Fruit fly (Drosophila melanogaster): Measurements from ENCODE around the gene NP15.6.
A peak's percentile ranks its signal among the peaks of the same experiment; 100 is the strongest.

The NP15.6 gene

DNA sequence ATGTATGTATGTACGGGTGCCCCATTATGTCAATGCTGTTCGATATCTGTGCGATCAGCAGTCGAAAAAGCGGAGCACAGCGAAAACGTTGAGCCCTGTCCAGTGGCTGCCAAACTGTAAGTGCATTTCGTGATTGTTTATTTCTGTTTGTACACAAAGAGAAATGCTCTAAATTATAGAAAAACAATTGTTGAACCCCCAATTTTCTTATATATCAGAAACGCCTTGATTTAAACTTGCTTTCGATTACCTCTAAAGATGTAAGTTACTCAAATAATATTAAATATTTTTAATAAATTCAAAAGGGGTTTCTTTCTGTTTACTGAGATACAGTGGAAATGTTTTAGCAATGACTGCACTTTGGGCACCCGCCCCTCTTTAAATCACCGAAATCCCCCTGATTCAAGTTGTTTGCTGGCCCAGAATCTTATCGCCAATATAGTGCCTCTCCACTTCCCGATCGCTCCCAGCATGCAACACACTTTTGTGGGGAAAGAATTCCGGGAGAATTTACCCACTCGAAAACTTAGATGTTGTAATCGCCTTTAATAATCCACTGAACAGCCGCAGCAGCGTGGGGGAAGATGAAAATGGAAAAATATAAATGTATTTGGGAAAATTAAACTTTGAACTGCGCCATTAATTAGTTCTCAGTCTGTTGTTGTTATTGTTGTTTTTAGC lies 12.3 kb upstream of the NP15.6 start (continued):
- peak; percentile 45; the same call in 1 of the 3 replicates for TF ChIP-seq dysf (GFP tag; IDR thresholded peaks at IDR 0.05)
- no peak for TF ChIP-seq CG4707 (GFP tag; optimal IDR thresholded peaks at IDR 0.05)
- no peak for TF ChIP-seq bab2 (GFP tag; optimal IDR thresholded peaks at IDR 0.05)
- peak; percentile 25 for TF ChIP-seq CG4820 (GFP tag; optimal IDR thresholded peaks at IDR 0.05)
- no peak for TF ChIP-seq mirr (GFP tag; optimal IDR thresholded peaks at IDR 0.05)
- no peak for TF ChIP-seq hbn (GFP tag; IDR thresholded peaks at IDR 0.05; ENCODE audit: partially characterized antibody)
- peak in 1 of 2 experiments; percentile 24 for TF ChIP-seq Pdp1 (GFP tag; optimal IDR thresholded peaks at IDR 0.05)
- TF ChIP-seq ci (GFP tag; IDR thresholded peaks at IDR 0.05): peak; percentile 78; the same call in 2 of the 3 replicates
- TF ChIP-seq ara (GFP tag; IDR thresholded peaks at IDR 0.05): peak; percentile 38; the same call in 1 of the 2 replicates
- no peak for TF ChIP-seq GATAe (GFP tag; conservative IDR thresholded peaks at IDR 0.05)
- no peak for TF ChIP-seq pros (GFP tag; optimal IDR thresholded peaks at IDR 0.05)
- TF ChIP-seq hth (optimal IDR thresholded peaks at IDR 0.05): no peak
- TF ChIP-seq ranshi (GFP tag; IDR thresholded peaks at IDR 0.05): no peak
- TF ChIP-seq CG10147 (GFP tag; optimal IDR thresholded peaks at IDR 0.05): peak; percentile 15
- no peak for TF ChIP-seq CrebB (tag; optimal IDR thresholded peaks at IDR 0.05)
- TF ChIP-seq lab (GFP tag; optimal IDR thresholded peaks at IDR 0.05): no peak
- TF ChIP-seq TFAM (GFP tag; optimal IDR thresholded peaks at IDR 0.05): no peak
- TF ChIP-seq Antp (GFP tag; optimal IDR thresholded peaks at IDR 0.05): no peak
- TF ChIP-seq Sox100B (GFP tag; optimal IDR thresholded peaks at IDR 0.05): no peak
- TF ChIP-seq Gsc (GFP tag; IDR thresholded peaks at IDR 0.05): no peak
- peak; percentile 20 for TF ChIP-seq CG9437 (GFP tag; optimal IDR thresholded peaks at IDR 0.05)
- TF ChIP-seq ken (GFP tag; IDR thresholded peaks at IDR 0.05): 0 out of 3 replicates have a peak, but pooled peaks have one; percentile 43
- TF ChIP-seq Fer2 (tag; optimal IDR thresholded peaks at IDR 0.05): no peak
- no peak for TF ChIP-seq NFAT (GFP tag; IDR thresholded peaks at IDR 0.05)
- TF ChIP-seq CG15601 (tag; optimal IDR thresholded peaks at IDR 0.05): peak; percentile 65
- no peak for TF ChIP-seq CG1603 (tag; optimal IDR thresholded peaks at IDR 0.05)
- TF ChIP-seq CG12391 (tag; optimal IDR thresholded peaks at IDR 0.05): peak; percentile 66
- no peak for TF ChIP-seq CG13123 (GFP tag; optimal IDR thresholded peaks at IDR 0.05)
- no peak for TF ChIP-seq Dbx (GFP tag; IDR thresholded peaks at IDR 0.05)
- no peak for TF ChIP-seq CG15514 (GFP tag; optimal IDR thresholded peaks at IDR 0.05)
- no peak for TF ChIP-seq HLH4C (GFP tag; IDR thresholded peaks at IDR 0.05; ENCODE audit: partially characterized antibody)
- peak; percentile 23 for TF ChIP-seq tin (GFP tag; optimal IDR thresholded peaks at IDR 0.05)
- peak; percentile 51 for TF ChIP-seq crol (GFP tag; IDR thresholded peaks at IDR 0.05)
- no peak for TF ChIP-seq BtbVII (GFP tag; optimal IDR thresholded peaks at IDR 0.05)
- peak; percentile 39; the same call in 1 of the 2 replicates for TF ChIP-seq CG4360 (GFP tag; IDR thresholded peaks at IDR 0.05)
- no peak for TF ChIP-seq zen (tag; optimal IDR thresholded peaks at IDR 0.05)
- no peak for TF ChIP-seq Fer3 (tag; optimal IDR thresholded peaks at IDR 0.05)
- no peak for TF ChIP-seq esg (GFP tag; conservative IDR thresholded peaks at IDR 0.05)
- no peak for TF ChIP-seq C15 (GFP tag; IDR thresholded peaks at IDR 0.05)
- no peak for TF ChIP-seq CG2120 (GFP tag; optimal IDR thresholded peaks at IDR 0.05)
- no peak for TF ChIP-seq Oaz (GFP tag; IDR thresholded peaks at IDR 0.05)
- TF ChIP-seq CG43689 (GFP tag; IDR thresholded peaks at IDR 0.05): no peak
- TF ChIP-seq dm (GFP tag; optimal IDR thresholded peaks at IDR 0.05): no peak
- TF ChIP-seq CG14667 (GFP tag; IDR thresholded peaks at IDR 0.05): 0 out of 2 replicates have a peak, but pooled peaks have one; percentile 20
- no peak for TF ChIP-seq bowl (GFP tag; IDR thresholded peaks at IDR 0.05)
- TF ChIP-seq sens (GFP tag): peak; percentile 78
- TF ChIP-seq CG12219 (GFP tag; optimal IDR thresholded peaks at IDR 0.05): no peak
- no peak for TF ChIP-seq CG11085 (GFP tag; IDR thresholded peaks at IDR 0.05)
- TF ChIP-seq Camta (GFP tag; optimal IDR thresholded peaks at IDR 0.05): no peak
- TF ChIP-seq CG7745 (tag; optimal IDR thresholded peaks at IDR 0.05): peak; percentile 73
- no peak for TF ChIP-seq Dad (GFP tag; optimal IDR thresholded peaks at IDR 0.05)

Data from whole organism, embryonic.